Fruit fly (Drosophila melanogaster): ENCODE data around the gene 5-HT7.

The 5-HT7 gene

dm6 chr3R:31019662-31020061 is 3.0 kb upstream of the 5-HT7 start:
- TF ChIP-seq noc (tag; optimal IDR thresholded peaks at IDR 0.05) = no peak

- TF ChIP-seq noc (tag; optimal IDR thresholded peaks at IDR 0.05) = peak; percentile 53
These were observed 6.6 kb downstream of the 5-HT7 start for dm6 chr3R:31010086-31010485.

- no peak for TF ChIP-seq noc (tag; optimal IDR thresholded peaks at IDR 0.05)
These were observed 10.1 kb downstream of the 5-HT7 start for dm6 chr3R:31006599-31006998.

- TF ChIP-seq noc (tag; optimal IDR thresholded peaks at IDR 0.05) = no peak
These were observed 24.3 kb downstream of the 5-HT7 start, which contains the start of gene CG31007 for dm6 chr3R:30992357-30992756. TSS of gene CG31007 (minus strand) at chr3R:30992457.

- TF ChIP-seq noc (tag; optimal IDR thresholded peaks at IDR 0.05) = no peak
These were observed 26.7 kb downstream of the 5-HT7 start, which contains the start of gene CG31008 for dm6 chr3R:30989948-30990347. TSS of gene CG31008 (minus strand) at chr3R:30990006.

- no peak for TF ChIP-seq noc (tag; optimal IDR thresholded peaks at IDR 0.05)
These were observed 52.5 kb downstream of the 5-HT7 start, which contains the start of gene Ctr1C for dm6 chr3R:30964220-30964619. TSS of gene Ctr1C (minus strand) at chr3R:30964320.

- no peak for TF ChIP-seq noc (tag; optimal IDR thresholded peaks at IDR 0.05)
These were observed 57.3 kb downstream of the 5-HT7 start, which contains the start of gene CG15548 for dm6 chr3R:30959400-30959799. TSS of gene CG15548 (plus strand) at chr3R:30959700.

dm6 chr3R:30946352-30946751 is 70.3 kb downstream of the 5-HT7 start:
- TF ChIP-seq noc (tag; optimal IDR thresholded peaks at IDR 0.05) = no peak

dm6 chr3R:30940234-30940633 is 76.4 kb downstream of the 5-HT7 start:
- no peak for TF ChIP-seq noc (tag; optimal IDR thresholded peaks at IDR 0.05)

- TF ChIP-seq noc (tag; optimal IDR thresholded peaks at IDR 0.05) = no peak
These were observed 79.7 kb downstream of the 5-HT7 start, which contains the start of gene CG15550 for dm6 chr3R:30937002-30937401. TSS of gene CG15550 (minus strand) at chr3R:30937102.

- no peak for TF ChIP-seq noc (tag; optimal IDR thresholded peaks at IDR 0.05)
These were observed 80.3 kb downstream of the 5-HT7 start, which contains the start of gene CG15549 for dm6 chr3R:30936407-30936806. TSS of gene CG15549 (minus strand) at chr3R:30936507.

- no peak for TF ChIP-seq noc (tag; optimal IDR thresholded peaks at IDR 0.05)
These were observed 82.7 kb downstream of the 5-HT7 start for dm6 chr3R:30933894-30934434.

dm6 chr3R:30932092-30932491 is 84.6 kb downstream of the 5-HT7 start:
- TF ChIP-seq noc (tag; optimal IDR thresholded peaks at IDR 0.05) = no peak

dm6 chr3R:30928634-30929033 is 88.0 kb downstream of the 5-HT7 start:
- TF ChIP-seq noc (tag; optimal IDR thresholded peaks at IDR 0.05) = no peak

dm6 chr3R:30926033-30926432 is 90.6 kb downstream of the 5-HT7 start:
- TF ChIP-seq noc (tag; optimal IDR thresholded peaks at IDR 0.05) = no peak

dm6 chr3R:30925436-30925835 is 91.2 kb downstream of the 5-HT7 start:
- no peak for TF ChIP-seq noc (tag; optimal IDR thresholded peaks at IDR 0.05)

dm6 chr3R:30923581-30923980 is 93.1 kb downstream of the 5-HT7 start:
- peak; percentile 79 for TF ChIP-seq noc (tag; optimal IDR thresholded peaks at IDR 0.05)

- no peak for TF ChIP-seq noc (tag; optimal IDR thresholded peaks at IDR 0.05)
These were observed 94.3 kb downstream of the 5-HT7 start for dm6 chr3R:30922414-30922813.
